Worm (Caenorhabditis elegans): Measurements from ENCODE around the gene lron-13.

The lron-13 gene

DNA sequence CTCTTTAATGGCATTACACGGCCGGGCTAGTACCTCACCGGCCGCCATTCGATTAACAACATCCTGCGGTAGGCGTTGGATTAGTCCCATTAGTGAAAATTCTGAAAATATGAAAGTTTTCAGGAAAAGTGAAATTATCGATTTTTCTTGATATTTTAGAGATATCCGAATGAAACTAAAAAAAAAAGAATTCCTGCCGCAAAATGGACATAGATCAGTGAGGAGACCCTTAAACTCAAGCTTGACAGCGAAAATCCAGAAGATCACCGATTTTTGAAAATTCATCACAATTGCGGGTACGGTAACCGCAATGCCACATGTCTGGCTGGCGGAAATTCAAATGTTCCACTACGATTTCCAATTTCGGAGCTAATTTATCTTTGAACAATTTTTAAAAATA, 12.8 kb upstream of the lron-13 start, which contains the start of gene mlh-1:
mlh-1 (minus strand) TSS at position 101 of the 400 bp plus-strand sequence.
- TF ChIP-seq ceh-28 (tag; optimal IDR thresholded peaks at IDR 0.05) (peak; percentile 15), skn-1 (tag; optimal IDR thresholded peaks at IDR 0.05) (no peak)

- TF ChIP-seq nhr-77 (tag; optimal IDR thresholded peaks at IDR 0.05) (no peak), lin-15B (tag; optimal IDR thresholded peaks at IDR 0.05) (no peak), eor-1 (tag; optimal IDR thresholded peaks at IDR 0.05) (no peak), ceh-16 (tag; optimal IDR thresholded peaks at IDR 0.05) (no peak), mml-1 (tag; optimal IDR thresholded peaks at IDR 0.05) (no peak)
Observed at ce11 chrIII:13518437-13518836, 8.8 kb upstream of the lron-13 start.

- TF ChIP-seq egl-5 (tag; optimal IDR thresholded peaks at IDR 0.05) (no peak), nhr-23 (tag; optimal IDR thresholded peaks at IDR 0.05) (no peak), unc-62 (GFP tag; optimal IDR thresholded peaks at IDR 0.05) (no peak)
Observed at ce11 chrIII:13524021-13524420, 3.2 kb upstream of the lron-13 start, which contains the start of gene pod-1. TSS of gene pod-1 (minus strand) at chrIII:13524121.

- no peak for TF ChIP-seq nfya-1 (tag; optimal IDR thresholded peaks at IDR 0.05; ENCODE audit: insufficient read depth)
- TF ChIP-seq sea-2 (GFP tag; optimal IDR thresholded peaks at IDR 0.05), result no peak
- no peak for TF ChIP-seq unc-62 (GFP tag; optimal IDR thresholded peaks at IDR 0.05)
- no peak for TF ChIP-seq unc-39 (tag; optimal IDR thresholded peaks at IDR 0.05)
- TF ChIP-seq nhr-67 (tag; optimal IDR thresholded peaks at IDR 0.05), result no peak
Observed at ce11 chrIII:13525118-13525839, 2.0 kb upstream of the lron-13 start.

ce11 chrIII:13526191-13526590, 1.0 kb upstream of the lron-13 start:
- no peak for TF ChIP-seq egl-5 (tag; optimal IDR thresholded peaks at IDR 0.05)
- no peak for TF ChIP-seq ztf-4 (tag; optimal IDR thresholded peaks at IDR 0.05)
- TF ChIP-seq ceh-28 (tag; optimal IDR thresholded peaks at IDR 0.05), result peak; percentile 47
- peak; percentile 60 for TF ChIP-seq elt-2 (tag; optimal IDR thresholded peaks at IDR 0.05)
- no peak for TF ChIP-seq fkh-10 (GFP tag; optimal IDR thresholded peaks at IDR 0.05)
- peak; percentile 13 for TF ChIP-seq pha-4 (tag; optimal IDR thresholded peaks at IDR 0.05)
- peak; percentile 62 for TF ChIP-seq pqm-1 (tag; optimal IDR thresholded peaks at IDR 0.05)
- no peak for TF ChIP-seq lin-15B (tag; optimal IDR thresholded peaks at IDR 0.05)
- TF ChIP-seq hmg-11 (tag; optimal IDR thresholded peaks at IDR 0.05), result no peak
- no peak for TF ChIP-seq R02D3.7 (tag; optimal IDR thresholded peaks at IDR 0.05)
- no peak for TF ChIP-seq eor-1 (tag; optimal IDR thresholded peaks at IDR 0.05)
- TF ChIP-seq tbx-2 (tag; optimal IDR thresholded peaks at IDR 0.05), result no peak
- TF ChIP-seq fos-1 (tag; optimal IDR thresholded peaks at IDR 0.05), result peak; percentile 25
- TF ChIP-seq fkh-2 (tag; optimal IDR thresholded peaks at IDR 0.05), result no peak
- no peak for TF ChIP-seq unc-62 (GFP tag; optimal IDR thresholded peaks at IDR 0.05)
- TF ChIP-seq nhr-67 (tag; optimal IDR thresholded peaks at IDR 0.05), result no peak

ce11 chrIII:13526702-13527101, 536 bp upstream of the lron-13 start:
- peak; percentile 16 for TF ChIP-seq fkh-10 (GFP tag; optimal IDR thresholded peaks at IDR 0.05)
- no peak for TF ChIP-seq ceh-16 (tag; optimal IDR thresholded peaks at IDR 0.05)

DNA sequence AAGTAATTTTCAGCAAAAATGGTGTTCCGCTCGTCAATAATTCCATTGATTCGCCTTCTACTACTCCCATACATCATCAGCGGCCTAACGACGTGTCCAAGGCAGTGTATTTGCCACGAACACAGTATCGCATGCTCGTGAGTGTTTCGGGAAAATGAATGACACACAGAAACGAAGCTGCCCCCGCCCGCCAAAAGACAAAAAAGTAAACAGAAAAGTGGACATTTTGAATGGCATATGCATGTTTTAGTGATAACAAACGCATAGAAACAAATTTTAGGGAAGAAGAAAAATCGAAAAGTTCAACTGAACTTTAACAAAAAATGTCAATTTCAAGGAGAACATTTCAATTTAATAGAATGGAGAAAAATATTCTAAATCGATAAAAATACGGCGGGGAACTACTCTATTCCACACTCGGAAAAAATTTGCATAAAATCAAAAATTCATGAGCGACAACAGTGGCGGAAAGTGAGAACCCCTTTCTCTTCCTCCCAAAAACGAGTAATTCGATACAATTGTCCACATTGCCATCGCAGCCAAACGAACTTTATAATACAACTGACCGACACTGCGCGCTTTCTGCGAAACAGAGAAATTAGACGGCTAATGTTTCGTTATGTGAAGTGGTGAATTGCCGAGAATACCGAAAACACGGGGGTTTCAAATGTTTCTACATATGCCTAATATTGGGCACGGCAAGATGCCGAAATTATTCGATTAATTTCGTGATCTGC, 1.4 kb downstream of the lron-13 start:
- TF ChIP-seq nhr-23 (tag; optimal IDR thresholded peaks at IDR 0.05) (no peak), R02D3.7 (tag; optimal IDR thresholded peaks at IDR 0.05) (no peak), pqm-1 (tag; optimal IDR thresholded peaks at IDR 0.05) (peak; percentile 19), pha-4 (tag; optimal IDR thresholded peaks at IDR 0.05) (peak; percentile 71), elt-2 (tag; optimal IDR thresholded peaks at IDR 0.05) (peak; percentile 43), hmg-11 (tag; optimal IDR thresholded peaks at IDR 0.05) (no peak)

DNA sequence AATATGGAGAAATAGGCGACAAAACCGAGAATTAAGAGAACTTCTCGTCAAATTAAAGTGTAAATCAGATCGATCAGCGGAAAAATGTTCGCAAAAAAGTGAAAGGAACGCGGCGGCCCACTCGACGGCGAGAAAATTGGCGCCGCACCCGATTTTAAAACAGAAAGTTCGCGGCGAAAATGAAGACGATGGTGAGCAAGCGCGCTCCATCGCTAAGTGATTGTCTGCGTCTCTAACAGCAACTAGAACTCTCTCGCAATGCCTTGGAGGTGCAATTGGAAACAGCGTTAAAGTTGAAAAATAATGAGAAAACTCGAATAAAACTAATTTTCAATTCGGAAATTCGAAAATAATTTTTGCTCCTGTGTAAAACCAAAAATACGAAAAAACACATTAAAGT, 2.8 kb downstream of the lron-13 start:
- TF ChIP-seq tbx-2 (tag; optimal IDR thresholded peaks at IDR 0.05), result no peak
- no peak for TF ChIP-seq aly-2 (tag; optimal IDR thresholded peaks at IDR 0.05)
- peak; percentile 83 for TF ChIP-seq lin-39 (tag; optimal IDR thresholded peaks at IDR 0.05)
- TF ChIP-seq ZK546.5 (tag; optimal IDR thresholded peaks at IDR 0.05), result no peak
- TF ChIP-seq daf-12 (tag; optimal IDR thresholded peaks at IDR 0.05), result no peak
- TF ChIP-seq egl-27 (tag; optimal IDR thresholded peaks at IDR 0.05), result no peak
- TF ChIP-seq ceh-82 (tag; optimal IDR thresholded peaks at IDR 0.05), result no peak
- TF ChIP-seq mdl-1 (tag; optimal IDR thresholded peaks at IDR 0.05), result no peak
- no peak for TF ChIP-seq unc-62 (GFP tag; optimal IDR thresholded peaks at IDR 0.05)
- no peak for TF ChIP-seq skn-1 (tag; optimal IDR thresholded peaks at IDR 0.05)
- TF ChIP-seq ceh-28 (tag; optimal IDR thresholded peaks at IDR 0.05), result peak; percentile 19
- no peak for TF ChIP-seq nhr-43 (tag; optimal IDR thresholded peaks at IDR 0.05; ENCODE audit: poor library complexity, severe bottlenecking)
- no peak for TF ChIP-seq ztf-4 (tag; optimal IDR thresholded peaks at IDR 0.05)
- TF ChIP-seq ama-1 (optimal IDR thresholded peaks at IDR 0.05), result no peak
- TF ChIP-seq mml-1 (tag; optimal IDR thresholded peaks at IDR 0.05), result no peak
- TF ChIP-seq fos-1 (tag; optimal IDR thresholded peaks at IDR 0.05), result no peak
- TF ChIP-seq nhr-25 (tag; optimal IDR thresholded peaks at IDR 0.05), result peak; percentile 87
- TF ChIP-seq pqm-1 (tag; optimal IDR thresholded peaks at IDR 0.05), result no peak
- peak; percentile 11 for TF ChIP-seq elt-2 (tag; optimal IDR thresholded peaks at IDR 0.05)

Data from whole organism, L3 larva.